Fruit fly (Drosophila melanogaster): Measurements from ENCODE around the gene Mtpalpha.

Gene Mtpalpha

DNA sequence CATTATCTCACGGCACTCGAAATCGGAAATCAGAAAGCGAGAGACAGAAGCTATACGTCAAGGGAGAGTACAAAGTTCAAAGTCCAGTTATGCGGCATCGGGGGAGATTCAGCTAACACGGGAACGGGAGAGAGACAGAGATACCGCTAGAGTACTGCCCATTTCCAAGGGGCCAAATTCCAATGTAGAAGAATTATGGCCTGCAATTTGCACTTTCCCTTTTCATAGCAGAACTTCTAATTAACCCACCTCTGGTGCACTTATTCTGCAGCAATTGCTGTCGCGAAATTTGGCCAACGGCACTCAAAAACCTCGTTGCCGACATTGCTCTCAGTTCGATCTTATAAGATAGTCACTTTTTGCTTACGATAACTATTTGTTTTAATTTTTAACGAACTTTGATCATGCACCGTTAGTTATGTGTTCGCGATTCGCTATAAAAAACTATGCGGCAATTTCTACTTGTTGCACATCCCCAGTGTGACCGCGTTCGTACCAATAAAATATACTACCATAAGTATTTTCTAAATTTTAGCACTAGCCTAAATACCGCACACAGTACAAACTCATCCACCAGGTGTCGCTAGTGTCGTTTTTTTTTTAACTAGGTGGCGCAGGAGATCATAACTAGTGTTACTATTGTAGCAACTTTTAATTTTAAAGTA is at the start of gene Mtpalpha:
Gene Mtpalpha, minus strand, starts transcription at position 501 of the 665 bp plus-strand sequence.
- TF ChIP-seq EcR (GFP tag; optimal IDR thresholded peaks at IDR 0.05), result no peak
- no peak for TF ChIP-seq psq (optimal IDR thresholded peaks at IDR 0.05)
- TF ChIP-seq usp (GFP tag; optimal IDR thresholded peaks at IDR 0.05), result no peak
- TF ChIP-seq CG8478 (optimal IDR thresholded peaks at IDR 0.05), result no peak
- no peak for TF ChIP-seq pan (optimal IDR thresholded peaks at IDR 0.05)
- TF ChIP-seq Dll (optimal IDR thresholded peaks at IDR 0.05), result no peak

DNA sequence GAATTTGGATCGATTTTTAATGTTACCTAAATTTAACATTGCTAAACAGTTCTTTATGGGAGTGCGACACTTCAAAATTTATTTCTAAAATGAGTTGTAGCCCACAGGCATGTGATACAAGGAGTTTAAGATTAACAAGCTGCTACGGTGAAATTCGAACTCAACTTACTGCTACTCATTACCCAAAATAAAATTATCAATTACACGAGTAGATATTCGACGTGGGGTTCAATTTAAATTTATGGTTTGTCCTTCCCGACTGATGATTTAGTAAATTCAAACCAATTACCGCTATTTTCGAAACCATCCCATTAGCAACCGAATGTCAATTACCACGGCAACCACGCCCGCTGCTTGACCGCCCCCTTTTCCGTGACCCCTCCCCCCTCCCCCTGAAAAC is 48.6 kb upstream of the Mtpalpha start, which contains the start of gene CG31882:
Gene CG31882, minus strand, starts transcription at position 101 of the 400 bp plus-strand sequence.
- no peak for TF ChIP-seq psq (optimal IDR thresholded peaks at IDR 0.05)
- TF ChIP-seq EcR (GFP tag; optimal IDR thresholded peaks at IDR 0.05), result no peak
- TF ChIP-seq pan (optimal IDR thresholded peaks at IDR 0.05), result no peak
- TF ChIP-seq usp (GFP tag; optimal IDR thresholded peaks at IDR 0.05), result no peak
- no peak for TF ChIP-seq Dll (optimal IDR thresholded peaks at IDR 0.05)
- no peak for TF ChIP-seq CG8478 (optimal IDR thresholded peaks at IDR 0.05)

DNA sequence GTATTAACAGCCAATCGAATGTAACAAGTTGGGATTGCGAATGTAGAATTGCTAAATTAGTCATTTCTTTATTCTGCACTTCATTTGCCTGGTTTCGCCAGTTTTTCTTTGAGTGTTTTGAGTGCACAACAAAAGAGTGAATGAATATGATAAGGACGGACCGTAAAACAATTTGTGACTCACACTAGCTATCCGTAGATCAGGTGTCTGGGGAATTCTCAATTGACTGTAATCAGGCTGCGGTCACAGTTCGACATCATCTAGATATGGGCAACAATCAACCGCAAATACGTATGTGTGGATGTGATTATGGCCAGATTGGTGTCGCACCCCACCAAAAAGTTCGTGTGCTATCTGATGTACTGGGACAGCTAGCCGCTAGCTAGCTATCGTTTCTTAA is 43.4 kb upstream of the Mtpalpha start:
- TF ChIP-seq CG8478 (optimal IDR thresholded peaks at IDR 0.05), result no peak
- TF ChIP-seq psq (optimal IDR thresholded peaks at IDR 0.05), result no peak
- TF ChIP-seq usp (GFP tag; optimal IDR thresholded peaks at IDR 0.05), result no peak
- no peak for TF ChIP-seq pan (optimal IDR thresholded peaks at IDR 0.05)
- no peak for TF ChIP-seq Dll (optimal IDR thresholded peaks at IDR 0.05)
- TF ChIP-seq EcR (GFP tag; optimal IDR thresholded peaks at IDR 0.05), result no peak

DNA sequence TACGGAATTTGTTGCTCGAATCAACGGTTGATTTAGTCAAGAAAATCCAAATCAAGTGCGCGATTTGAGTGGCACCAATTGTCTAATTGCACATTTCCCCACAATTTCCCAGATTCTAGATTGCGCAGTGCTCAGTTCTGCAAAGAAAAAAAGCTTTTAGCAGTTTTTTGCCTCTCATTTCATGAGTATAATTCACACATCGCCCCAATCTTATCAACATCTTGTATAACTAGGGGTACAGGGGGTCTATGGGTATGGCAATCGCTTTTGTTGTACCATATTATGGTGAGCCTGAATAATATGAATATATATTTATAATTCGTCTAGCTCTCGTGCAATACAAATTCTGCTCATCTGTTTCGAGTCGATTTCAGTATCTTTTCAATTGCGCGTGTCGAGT is 42.3 kb upstream of the Mtpalpha start:
- no peak for TF ChIP-seq usp (GFP tag; optimal IDR thresholded peaks at IDR 0.05)
- TF ChIP-seq Dll (optimal IDR thresholded peaks at IDR 0.05), result no peak
- no peak for TF ChIP-seq EcR (GFP tag; optimal IDR thresholded peaks at IDR 0.05)
- TF ChIP-seq CG8478 (optimal IDR thresholded peaks at IDR 0.05), result no peak
- TF ChIP-seq psq (optimal IDR thresholded peaks at IDR 0.05), result no peak
- TF ChIP-seq pan (optimal IDR thresholded peaks at IDR 0.05), result no peak

DNA sequence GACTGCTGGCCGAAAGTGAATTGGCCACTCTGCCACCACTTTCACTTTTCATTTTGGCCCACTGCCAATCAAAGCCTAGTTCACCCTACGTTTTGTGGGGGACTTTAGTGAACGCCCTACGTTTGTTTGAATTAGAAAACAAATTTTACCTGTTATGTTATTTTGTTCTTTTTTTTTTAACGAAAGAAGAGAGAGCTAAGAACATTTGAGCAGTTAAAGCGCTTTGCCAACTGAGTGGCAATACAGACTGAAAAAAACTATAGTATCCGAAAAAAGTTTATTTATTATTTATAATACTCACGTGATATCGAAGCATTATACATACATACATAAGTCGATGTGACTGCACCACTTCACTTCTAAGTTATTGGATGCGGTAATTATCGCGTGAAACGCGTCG is 41.3 kb upstream of the Mtpalpha start:
- no peak for TF ChIP-seq EcR (GFP tag; optimal IDR thresholded peaks at IDR 0.05)
- no peak for TF ChIP-seq pan (optimal IDR thresholded peaks at IDR 0.05)
- TF ChIP-seq psq (optimal IDR thresholded peaks at IDR 0.05), result no peak
- TF ChIP-seq usp (GFP tag; optimal IDR thresholded peaks at IDR 0.05), result no peak
- TF ChIP-seq Dll (optimal IDR thresholded peaks at IDR 0.05), result no peak
- no peak for TF ChIP-seq CG8478 (optimal IDR thresholded peaks at IDR 0.05)

DNA sequence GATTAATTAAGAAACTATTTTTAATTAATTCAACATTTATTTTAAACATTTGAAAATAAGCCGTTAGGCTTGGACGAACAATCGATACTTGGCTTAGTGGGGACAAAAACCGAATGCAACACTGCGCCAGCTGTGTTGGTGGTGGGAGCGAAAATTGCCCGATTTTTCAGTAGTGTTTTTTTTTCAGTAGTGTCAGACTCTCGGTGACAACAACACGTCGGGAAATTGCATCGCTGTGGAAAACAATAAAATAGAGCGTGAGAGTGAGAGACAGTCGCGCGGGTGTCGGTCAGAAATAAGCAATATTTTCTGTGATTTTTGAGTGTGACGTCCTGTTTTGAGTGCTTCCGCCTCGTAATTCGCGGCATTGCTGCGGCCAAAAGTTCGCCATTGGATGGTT is 40.1 kb upstream of the Mtpalpha start:
- no peak for TF ChIP-seq CG8478 (optimal IDR thresholded peaks at IDR 0.05)
- TF ChIP-seq Dll (optimal IDR thresholded peaks at IDR 0.05), result no peak
- TF ChIP-seq usp (GFP tag; optimal IDR thresholded peaks at IDR 0.05), result no peak
- no peak for TF ChIP-seq EcR (GFP tag; optimal IDR thresholded peaks at IDR 0.05)
- TF ChIP-seq pan (optimal IDR thresholded peaks at IDR 0.05), result no peak
- TF ChIP-seq psq (optimal IDR thresholded peaks at IDR 0.05), result no peak

DNA sequence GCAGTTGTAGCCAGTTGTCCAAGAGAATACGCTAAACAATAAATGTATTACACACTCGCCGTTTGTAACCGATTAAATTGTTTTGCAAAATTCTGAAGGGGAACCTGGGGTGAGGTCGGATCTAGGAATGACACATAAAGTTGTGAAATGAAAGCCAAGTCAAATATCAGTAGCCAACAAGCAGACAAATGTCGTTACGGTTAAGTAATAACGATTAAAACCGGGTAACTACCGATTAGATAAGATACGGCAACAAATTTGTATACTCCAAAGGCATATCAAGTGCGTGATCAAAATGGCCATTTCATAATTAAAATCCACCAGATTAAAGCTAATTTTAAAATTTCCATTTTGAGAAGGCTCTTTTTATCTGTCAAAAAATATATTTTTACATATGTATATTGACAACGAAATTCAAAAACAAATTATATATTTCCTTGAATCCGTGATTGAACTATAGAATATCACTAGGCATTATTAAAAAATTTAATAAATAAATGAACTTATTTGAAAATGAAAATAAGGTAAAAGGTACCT is 39.5 kb upstream of the Mtpalpha start, which contains the start of gene GlcAT-S:
Gene GlcAT-S, plus strand, starts transcription at position 487 of the 537 bp plus-strand sequence.
- TF ChIP-seq Dll (optimal IDR thresholded peaks at IDR 0.05) (no peak), psq (optimal IDR thresholded peaks at IDR 0.05) (no peak), pan (optimal IDR thresholded peaks at IDR 0.05) (no peak), CG8478 (optimal IDR thresholded peaks at IDR 0.05) (no peak), usp (GFP tag; optimal IDR thresholded peaks at IDR 0.05) (no peak), EcR (GFP tag; optimal IDR thresholded peaks at IDR 0.05) (no peak)

DNA sequence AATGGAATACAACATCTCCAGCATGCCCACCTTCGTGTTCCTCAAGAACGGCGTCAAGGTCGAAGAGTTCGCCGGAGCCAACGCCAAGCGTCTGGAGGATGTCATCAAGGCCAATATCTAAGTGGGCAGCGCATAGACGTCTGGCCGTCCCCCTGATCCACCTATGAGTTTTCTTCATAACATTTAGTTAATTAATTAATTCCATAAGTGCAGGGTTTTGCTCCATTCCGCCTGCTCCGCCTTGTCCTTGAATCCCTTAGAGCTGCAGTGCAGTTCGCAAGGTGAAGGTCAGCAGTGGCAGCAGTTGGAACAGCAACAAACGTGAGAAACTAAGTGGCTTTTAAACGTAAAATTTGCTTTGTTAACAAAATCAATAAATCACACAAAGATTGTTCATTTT is 39.0 kb upstream of the Mtpalpha start:
- TF ChIP-seq pan (optimal IDR thresholded peaks at IDR 0.05) (no peak), CG8478 (optimal IDR thresholded peaks at IDR 0.05) (no peak), psq (optimal IDR thresholded peaks at IDR 0.05) (no peak), EcR (GFP tag; optimal IDR thresholded peaks at IDR 0.05) (no peak), Dll (optimal IDR thresholded peaks at IDR 0.05) (no peak), usp (GFP tag; optimal IDR thresholded peaks at IDR 0.05) (no peak)

DNA sequence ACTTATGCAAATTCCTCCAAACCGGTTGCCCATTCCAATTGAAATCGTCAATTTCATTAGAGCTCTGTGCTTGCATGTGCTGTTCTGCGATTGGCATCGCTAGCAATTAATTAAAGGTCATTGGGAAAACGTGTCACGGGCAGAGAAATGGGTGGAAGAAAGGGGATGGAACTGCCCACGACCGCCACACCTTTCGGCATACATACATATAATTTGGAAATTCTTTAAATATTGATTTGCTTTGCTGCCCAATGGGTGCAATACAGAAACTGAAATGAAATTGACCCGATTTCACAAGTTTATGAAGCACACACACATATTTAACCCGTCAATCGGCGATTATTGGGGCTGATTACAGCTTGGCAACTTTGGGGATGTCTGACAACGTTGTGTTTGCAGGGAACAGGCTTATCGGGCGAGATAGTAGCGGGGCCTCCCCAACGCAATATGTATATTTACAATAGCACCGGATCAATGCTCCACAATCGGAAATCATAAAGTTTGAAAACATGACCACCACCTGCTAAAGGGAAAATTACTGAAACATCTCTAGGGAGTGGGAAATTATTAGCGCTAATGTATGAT is 38.2 kb upstream of the Mtpalpha start:
- no peak for TF ChIP-seq CG8478 (optimal IDR thresholded peaks at IDR 0.05)
- no peak for TF ChIP-seq psq (optimal IDR thresholded peaks at IDR 0.05)
- no peak for TF ChIP-seq usp (GFP tag; optimal IDR thresholded peaks at IDR 0.05)
- no peak for TF ChIP-seq Dll (optimal IDR thresholded peaks at IDR 0.05)
- TF ChIP-seq EcR (GFP tag; optimal IDR thresholded peaks at IDR 0.05), result no peak
- TF ChIP-seq pan (optimal IDR thresholded peaks at IDR 0.05), result no peak

DNA sequence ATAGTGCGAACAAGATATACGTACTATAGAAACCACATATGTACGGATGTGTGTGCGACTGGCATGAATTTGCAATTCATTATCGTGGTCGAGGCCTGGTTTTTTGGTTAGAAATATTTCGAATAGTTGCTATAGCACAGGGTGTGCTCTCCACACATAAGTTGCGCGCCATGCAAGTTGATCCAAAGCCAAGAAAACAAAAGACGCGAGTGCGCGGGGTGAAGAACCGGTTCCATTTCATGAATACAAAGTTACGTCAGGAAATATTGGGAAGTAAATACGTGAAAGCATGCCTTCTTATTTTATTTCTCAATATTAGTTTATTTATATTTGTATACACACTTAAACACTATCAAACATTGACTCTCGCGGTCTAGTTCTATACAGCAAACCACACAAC is 37.4 kb upstream of the Mtpalpha start:
- TF ChIP-seq psq (optimal IDR thresholded peaks at IDR 0.05) (no peak), CG8478 (optimal IDR thresholded peaks at IDR 0.05) (no peak), usp (GFP tag; optimal IDR thresholded peaks at IDR 0.05) (no peak), Dll (optimal IDR thresholded peaks at IDR 0.05) (no peak), pan (optimal IDR thresholded peaks at IDR 0.05) (no peak), EcR (GFP tag; optimal IDR thresholded peaks at IDR 0.05) (no peak)

DNA sequence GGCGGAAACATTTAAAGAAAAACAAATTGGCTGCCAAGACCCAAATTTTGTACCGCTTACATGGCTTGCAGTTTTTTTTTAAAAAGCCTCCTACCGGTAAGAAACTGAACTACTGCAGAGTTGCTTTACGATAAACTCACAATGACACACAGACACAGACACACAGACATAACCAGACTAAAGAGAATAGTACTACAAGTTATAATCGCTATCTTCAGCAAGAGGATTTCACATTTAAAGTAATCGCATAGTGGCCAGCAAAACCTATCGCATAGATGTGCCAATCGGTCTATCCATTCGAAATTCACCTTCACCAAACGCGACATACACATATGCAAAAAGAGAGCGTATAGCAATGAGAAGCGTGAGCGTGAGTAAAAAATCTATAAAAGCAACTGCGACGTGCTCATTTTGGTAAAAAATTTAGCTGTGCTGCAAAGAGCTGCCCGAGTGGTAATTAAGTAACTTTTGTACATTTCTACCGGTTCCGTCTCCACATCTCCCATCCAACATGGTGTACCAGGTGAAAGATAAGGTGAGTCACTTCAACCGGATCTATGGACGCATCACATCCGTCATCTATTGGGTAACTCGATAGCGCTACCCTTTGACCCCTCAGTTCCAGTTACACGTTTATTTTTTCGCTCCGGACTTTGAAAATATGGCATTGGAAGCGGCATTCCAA is 36.6 kb upstream of the Mtpalpha start, which contains the start of gene Trx2:
Gene Trx2, plus strand, starts transcription at position 161 of the 685 bp plus-strand sequence.
- no peak for TF ChIP-seq psq (optimal IDR thresholded peaks at IDR 0.05)
- TF ChIP-seq CG8478 (optimal IDR thresholded peaks at IDR 0.05), result no peak
- TF ChIP-seq pan (optimal IDR thresholded peaks at IDR 0.05), result no peak
- no peak for TF ChIP-seq Dll (optimal IDR thresholded peaks at IDR 0.05)
- no peak for TF ChIP-seq EcR (GFP tag; optimal IDR thresholded peaks at IDR 0.05)
- no peak for TF ChIP-seq usp (GFP tag; optimal IDR thresholded peaks at IDR 0.05)
